Fruit fly (Drosophila melanogaster) whole organism, embryonic: Measurements from ENCODE around the gene CG31807.

Experiments
- Abd-B ChIP-seq: fragments of 200-800 bp; sonication (Bioruptor generic); optimal IDR thresholded peaks from 2 replicates; lab custom pipeline; 2018; ENCODE audit warnings: missing biosample characterization, mild to moderate bottlenecking, missing genetic modification characterization, moderate library complexity
- CG10209 ChIP-seq: fragments of 200-800 bp; sonication (Bioruptor generic); optimal IDR thresholded peaks from 3 replicates; lab custom pipeline; 2017; ENCODE audit warnings: missing biosample characterization, mild to moderate bottlenecking, missing genetic modification characterization, missing genetic modification reagents
- CG10431 ChIP-seq: fragments of 200-800 bp; sonication (Bioruptor generic); optimal IDR thresholded peaks from 3 replicates; lab custom pipeline; 2018; ENCODE audit warnings: missing biosample characterization, mild to moderate bottlenecking, missing genetic modification characterization
- CG11456 ChIP-seq: fragments of 200-800 bp; sonication (Bioruptor generic); IDR thresholded peaks from 3 replicates; pipeline ENCODE4 v1.3.6; 2022; ENCODE audit warnings: missing biosample characterization, missing genetic modification characterization
- CG12071 ChIP-seq: fragments of 200-800 bp; sonication (Bioruptor generic); optimal IDR thresholded peaks from 3 replicates; lab custom pipeline; 2018; ENCODE audit warnings: missing biosample characterization, mild to moderate bottlenecking, missing genetic modification characterization
- CG12659 ChIP-seq: fragments of 200-800 bp; sonication (Bioruptor generic); optimal IDR thresholded peaks from 3 replicates; lab custom pipeline; 2017; ENCODE audit warnings: mild to moderate bottlenecking, missing biosample characterization, missing genetic modification reagents, missing genetic modification characterization
- CG12744 ChIP-seq: fragments of 200-800 bp; sonication (Bioruptor generic); optimal IDR thresholded peaks from 2 replicates; lab custom pipeline; 2016; ENCODE audit warnings: missing biosample characterization, missing genetic modification characterization
- CG15073 ChIP-seq: fragments of 200-800 bp; sonication (Bioruptor generic); optimal IDR thresholded peaks from 2 replicates; lab custom pipeline; 2016; ENCODE audit warnings: missing biosample characterization, missing genetic modification characterization
- CG15601 ChIP-seq: fragments of 200-800 bp; sonication (Bioruptor generic); optimal IDR thresholded peaks from 3 replicates; lab custom pipeline; 2019; ENCODE audit warnings: missing biosample characterization, mild to moderate bottlenecking, missing genetic modification characterization, moderate library complexity
- CG17186 ChIP-seq: fragments of 200-800 bp; sonication (Bioruptor generic); optimal IDR thresholded peaks from 3 replicates; lab custom pipeline; 2017; ENCODE audit warnings: missing biosample characterization, missing genetic modification reagents, missing genetic modification characterization
- CG17385 ChIP-seq: fragments of 200-800 bp; sonication (Bioruptor generic); optimal IDR thresholded peaks from 3 replicates; lab custom pipeline; 2018; ENCODE audit warnings: missing biosample characterization, mild to moderate bottlenecking, missing genetic modification characterization
- CG18262 ChIP-seq: fragments of 200-800 bp; optimal IDR thresholded peaks from 3 replicates; lab custom pipeline; 2019; ENCODE audit warnings: missing biosample characterization, mild to moderate bottlenecking, missing genetic modification characterization, moderate library complexity
- CG34376 ChIP-seq: fragments of 200-800 bp; sonication (Bioruptor generic); optimal IDR thresholded peaks from 2 replicates; lab custom pipeline; 2018; ENCODE audit warnings: missing biosample characterization, mild to moderate bottlenecking, missing genetic modification characterization
- CG3847 ChIP-seq: fragments of 200-800 bp; sonication (Bioruptor generic); IDR thresholded peaks from 2 replicates; pipeline ENCODE4 v1.3.6; 2022; ENCODE audit warnings: missing biosample characterization, missing genetic modification characterization
- CG42726 ChIP-seq: fragments of 200-800 bp; sonication (Bioruptor generic); IDR thresholded peaks from 2 replicates; pipeline ENCODE4 v1.3.6; 2022; ENCODE audit warnings: missing biosample characterization, missing genetic modification characterization; ENCODE audit not compliant: partially characterized antibody
- CG6654 ChIP-seq: fragments of 200-800 bp; sonication (Bioruptor generic); optimal IDR thresholded peaks from 2 replicates; lab custom pipeline; 2017; ENCODE audit warnings: missing biosample characterization, mild to moderate bottlenecking, missing genetic modification characterization
- CG6689 ChIP-seq: fragments of 200-800 bp; sonication (Bioruptor generic); IDR thresholded peaks from 2 replicates; pipeline ENCODE4 v1.3.6; 2022; ENCODE audit warnings: missing biosample characterization, missing genetic modification characterization
- CG7357 ChIP-seq: fragments of 200-800 bp; sonication (Bioruptor generic); IDR thresholded peaks from 3 replicates; pipeline ENCODE4 v1.3.6; 2022; ENCODE audit warnings: missing biosample characterization, missing genetic modification characterization
- CG7963 ChIP-seq: fragments of 200-800 bp; sonication (Bioruptor generic); IDR thresholded peaks from 3 replicates; pipeline ENCODE4 v1.3.6; 2022; ENCODE audit warnings: missing biosample characterization, missing genetic modification characterization; ENCODE audit not compliant: partially characterized antibody
- CG8388 ChIP-seq: fragments of 200-800 bp; sonication (Bioruptor generic); optimal IDR thresholded peaks from 2 replicates; lab custom pipeline; 2019; ENCODE audit warnings: missing biosample characterization, mild to moderate bottlenecking, missing genetic modification characterization, moderate library complexity
- CoRest ChIP-seq: fragments of 200-800 bp; sonication (Bioruptor generic); optimal IDR thresholded peaks from 3 replicates; lab custom pipeline; 2018; ENCODE audit warnings: missing biosample characterization, mild to moderate bottlenecking, missing genetic modification characterization, moderate library complexity
- Dbx ChIP-seq: fragments of 200-800 bp; sonication (Bioruptor generic); IDR thresholded peaks from 3 replicates; pipeline ENCODE4 v1.3.6; 2022; ENCODE audit warnings: missing biosample characterization, missing genetic modification characterization
- Eip74EF ChIP-seq, 2 experiments: fragments of 200-800 bp in 1 of 2; fragments of >200 bp in 1 of 2; sonication (Bioruptor generic) in 1 of 2; optimal IDR thresholded peaks; 2 replicates each; lab custom pipeline; 2017 to 2019; ENCODE audit warnings: missing biosample characterization in 2 of 2, missing genetic modification characterization in 2 of 2, mild to moderate bottlenecking in 1 of 2, moderate library complexity in 1 of 2
- Fer3 ChIP-seq: fragments of 200-800 bp; sonication (Bioruptor generic); optimal IDR thresholded peaks from 2 replicates; lab custom pipeline; 2018; ENCODE audit warnings: missing biosample characterization, mild to moderate bottlenecking, missing genetic modification characterization, moderate library complexity
- HHEX ChIP-seq: fragments of 200-800 bp; sonication (Bioruptor generic); optimal IDR thresholded peaks from 3 replicates; lab custom pipeline; 2017; ENCODE audit warnings: missing biosample characterization, mild to moderate bottlenecking, missing genetic modification characterization, missing genetic modification reagents
- Hsf ChIP-seq: fragments of 200-800 bp; sonication (Bioruptor generic); optimal IDR thresholded peaks from 3 replicates; lab custom pipeline; 2016; ENCODE audit warnings: missing biosample characterization, missing genetic modification characterization
- Kr ChIP-seq: fragments of 200-800 bp; sonication (Bioruptor generic); optimal IDR thresholded peaks from 2 replicates; lab custom pipeline; 2017; ENCODE audit warnings: missing biosample characterization, mild to moderate bottlenecking, missing genetic modification characterization
- Myb ChIP-seq: fragments of 200-800 bp; sonication (Bioruptor generic); optimal IDR thresholded peaks from 2 replicates; lab custom pipeline; 2016; ENCODE audit warnings: missing biosample characterization, missing genetic modification characterization
- NFAT ChIP-seq: fragments of 200-800 bp; sonication (Bioruptor generic); IDR thresholded peaks from 2 replicates; pipeline ENCODE4 v1.3.6; 2022; ENCODE audit warnings: missing biosample characterization, missing genetic modification characterization
- Oli ChIP-seq: fragments of 200-800 bp; sonication (Bioruptor generic); optimal IDR thresholded peaks from 2 replicates; lab custom pipeline; 2018; ENCODE audit warnings: missing biosample characterization, mild to moderate bottlenecking, missing genetic modification characterization, moderate library complexity
- Optix ChIP-seq: fragments of 200-800 bp; sonication (Bioruptor generic); IDR thresholded peaks from 3 replicates; pipeline ENCODE4 v1.3.6; 2022; ENCODE audit warnings: missing biosample characterization, missing genetic modification characterization
- Pdp1 ChIP-seq, 2 experiments: fragments of 200-800 bp; sonication (Bioruptor generic); optimal IDR thresholded peaks; 3 replicates each; lab custom pipeline; 2016; ENCODE audit warnings: missing biosample characterization in 2 of 2, missing genetic modification characterization in 2 of 2, mild to moderate bottlenecking in 1 of 2, moderate library complexity in 1 of 2
- Tbp ChIP-seq: fragments of >200 bp; optimal IDR thresholded peaks from 2 replicates; lab custom pipeline; 2018; ENCODE audit warnings: missing biosample characterization, missing genetic modification characterization
- Xbp1 ChIP-seq: fragments of 200-800 bp; sonication (Bioruptor generic); optimal IDR thresholded peaks from 3 replicates; lab custom pipeline; 2016; ENCODE audit warnings: missing biosample characterization, mild to moderate bottlenecking, missing genetic modification characterization
- ac ChIP-seq: fragments of 200-800 bp; sonication (Bioruptor generic); optimal IDR thresholded peaks from 3 replicates; lab custom pipeline; 2017; ENCODE audit warnings: missing biosample characterization, mild to moderate bottlenecking, missing genetic modification characterization
- ase ChIP-seq: fragments of 200-800 bp; sonication (Bioruptor generic); IDR thresholded peaks from 3 replicates; pipeline ENCODE4 v1.3.6; 2022; ENCODE audit warnings: missing biosample characterization, missing genetic modification characterization
- bbx ChIP-seq: fragments of 200-800 bp; sonication (Bioruptor generic); IDR thresholded peaks from 2 replicates; pipeline ENCODE4 v1.3.6; 2022; ENCODE audit warnings: missing biosample characterization, missing genetic modification characterization; ENCODE audit not compliant: partially characterized antibody
- chif ChIP-seq, 2 experiments: fragments of 200-800 bp; sonication (Bioruptor generic); optimal IDR thresholded peaks; 3 replicates each; lab custom pipeline; 2016; ENCODE audit warnings: missing biosample characterization in 2 of 2, missing genetic modification characterization in 2 of 2
- dpn ChIP-seq, 2 experiments: fragments of 200-800 bp; sonication (Bioruptor generic); optimal IDR thresholded peaks; 3 replicates each; lab custom pipeline; 2016; ENCODE audit warnings: missing biosample characterization in 2 of 2, missing genetic modification characterization in 2 of 2
- emc ChIP-seq: fragments of 200-800 bp; sonication (Bioruptor generic); optimal IDR thresholded peaks from 2 replicates; lab custom pipeline; 2016; ENCODE audit warnings: missing biosample characterization, missing genetic modification characterization
- ems ChIP-seq: fragments of 200-800 bp; sonication (Bioruptor generic); optimal IDR thresholded peaks from 3 replicates; lab custom pipeline; 2016; ENCODE audit warnings: missing biosample characterization, missing genetic modification characterization
- lilli ChIP-seq: fragments of 200-800 bp; sonication (Bioruptor generic); optimal IDR thresholded peaks from 3 replicates; lab custom pipeline; 2016; ENCODE audit warnings: missing biosample characterization, missing genetic modification characterization
- lov ChIP-seq, 2 experiments: fragments of 200-800 bp in 1 of 2; fragments of >200 bp in 1 of 2; sonication (Bioruptor generic) in 1 of 2; IDR thresholded peaks in 1 of 2; optimal IDR thresholded peaks in 1 of 2; 2 replicates in 1 of 2; 3 replicates in 1 of 2; pipeline versions ENCODE4 v1.3.6 to Lab custom; 2017 to 2022; ENCODE audit warnings: missing biosample characterization in 1 of 2, missing genetic modification characterization in 1 of 2
- mld ChIP-seq: fragments of 200-800 bp; sonication (Bioruptor generic); IDR thresholded peaks from 3 replicates; pipeline ENCODE4 v1.3.6; 2022; ENCODE audit warnings: missing biosample characterization, missing genetic modification characterization; ENCODE audit not compliant: partially characterized antibody
- nmo ChIP-seq: fragments of 200-800 bp; sonication (Bioruptor generic); optimal IDR thresholded peaks from 2 replicates; lab custom pipeline; 2018; ENCODE audit warnings: missing biosample characterization, mild to moderate bottlenecking, missing genetic modification characterization, moderate library complexity
- nom ChIP-seq: fragments of 200-800 bp; sonication (Bioruptor generic); optimal IDR thresholded peaks from 2 replicates; lab custom pipeline; 2017; ENCODE audit warnings: missing biosample characterization, missing genetic modification characterization, mild to moderate bottlenecking, moderate library complexity, missing genetic modification reagents
- oc ChIP-seq: fragments of 200-800 bp; sonication (Bioruptor generic); optimal IDR thresholded peaks from 2 replicates; lab custom pipeline; 2018; ENCODE audit warnings: missing biosample characterization, mild to moderate bottlenecking, missing genetic modification characterization, moderate library complexity
- sens-2 ChIP-seq: fragments of 200-800 bp; sonication (Bioruptor generic); IDR thresholded peaks from 2 replicates; pipeline ENCODE4 v1.3.6; 2022; ENCODE audit warnings: missing biosample characterization, missing genetic modification characterization
- slp2 ChIP-seq: fragments of 200-800 bp; sonication (Bioruptor generic); optimal IDR thresholded peaks from 2 replicates; lab custom pipeline; 2016; ENCODE audit warnings: missing biosample characterization, missing genetic modification characterization
- sob ChIP-seq: fragments of 200-800 bp; sonication (Bioruptor generic); IDR thresholded peaks from 2 replicates; pipeline ENCODE4 v1.3.6; 2022; ENCODE audit warnings: missing biosample characterization, missing genetic modification characterization

The CG31807 gene

dm6 chr2L:16647773-16648172 is 36.0 kb downstream of the CG31807 start (continued):
- TF ChIP-seq emc (GFP tag; lab: Kevin White, UChicago), result no peak
- TF ChIP-seq CG11456 (GFP tag; lab: Robert Waterston, UW), result no peak
- TF ChIP-seq Dbx (GFP tag; lab: Robert Waterston, UW), result peak; percentile 60
- no peak for TF ChIP-seq Optix
- peak; percentile 25 for TF ChIP-seq CG12071 (GFP tag; lab: Kevin White, UChicago)
- peak; percentile 40 for TF ChIP-seq CG12659
- no peak for TF ChIP-seq Eip74EF (GFP tag; optimal IDR thresholded peaks at IDR 0.05; lab: Kevin White, UChicago)
- no peak for TF ChIP-seq NFAT (GFP tag; lab: Robert Waterston, UW)
- no peak for TF ChIP-seq bbx (GFP tag; lab: Robert Waterston, UW)
- TF ChIP-seq slp2 (GFP tag; lab: Kevin White, UChicago), result no peak
- no peak for TF ChIP-seq Myb (GFP tag; lab: Kevin White, UChicago)
- TF ChIP-seq CG6654 (GFP tag; lab: Kevin White, UChicago), result no peak
- peak; percentile 51 for TF ChIP-seq Oli (tag; lab: Kevin White, UChicago)
- TF ChIP-seq CG18262 (tag; lab: Kevin White, UChicago), result peak; percentile 39
- no peak for TF ChIP-seq CG42726 (GFP tag; lab: Robert Waterston, UW)
- TF ChIP-seq Xbp1 (GFP tag; lab: Kevin White, UChicago), result peak; percentile 47
- TF ChIP-seq oc, result no peak
- TF ChIP-seq sens-2 (GFP tag; lab: Robert Waterston, UW), result no peak
- TF ChIP-seq CG8388 (GFP tag; lab: Kevin White, UChicago), result peak; percentile 21
- TF ChIP-seq HHEX (GFP tag; lab: Kevin White, UChicago), result peak; percentile 57
- no peak for TF ChIP-seq mld
- peak; percentile 7 for TF ChIP-seq CG34376
- TF ChIP-seq nom (GFP tag; lab: Kevin White, UChicago), result no peak
- no peak for TF ChIP-seq Kr
- peak; percentile 51 for TF ChIP-seq CG3847 (GFP tag; lab: Robert Waterston, UW)
- TF ChIP-seq CoRest, result peak; percentile 42
- no peak for TF ChIP-seq Tbp (GFP tag; lab: Kevin White, UChicago)
- peak; percentile 60 for TF ChIP-seq Fer3 (tag; lab: Kevin White, UChicago)
- TF ChIP-seq sob (GFP tag; lab: Robert Waterston, UW), result peak; percentile 63
- peak; percentile 32 for TF ChIP-seq CG17385 (GFP tag; lab: Kevin White, UChicago)
- TF ChIP-seq ase, result no peak
- TF ChIP-seq lilli (GFP tag; lab: Kevin White, UChicago), result peak; percentile 50
- no peak for TF ChIP-seq CG12744
- TF ChIP-seq CG6689 (GFP tag; lab: Robert Waterston, UW), result peak; percentile 58; the same call in 1 of the 2 replicates
- TF ChIP-seq Hsf (GFP tag; lab: Kevin White, UChicago), result peak; percentile 16
- no peak for TF ChIP-seq CG17186
- TF ChIP-seq chif (GFP tag; optimal IDR thresholded peaks at IDR 0.05; lab: Kevin White, UChicago), result peak in 1 of 2 experiments; percentile 21
- no peak for TF ChIP-seq CG7963 (GFP tag; lab: Robert Waterston, UW)
- no peak for TF ChIP-seq lov (optimal IDR thresholded peaks at IDR 0.05; lab: Kevin White, UChicago)
- TF ChIP-seq lov (GFP tag; IDR thresholded peaks at IDR 0.05; lab: Robert Waterston, UW), result no peak
- no peak for TF ChIP-seq CG7357 (GFP tag; lab: Robert Waterston, UW)
- no peak for TF ChIP-seq CG15601 (tag; lab: Kevin White, UChicago)
- TF ChIP-seq CG15073 (GFP tag; lab: Kevin White, UChicago), result no peak
- peak; percentile 2 to 11 for TF ChIP-seq Pdp1 (GFP tag; optimal IDR thresholded peaks at IDR 0.05; lab: Kevin White, UChicago)
- no peak for TF ChIP-seq Abd-B (GFP tag; lab: Kevin White, UChicago)
- peak in 1 of 2 experiments; percentile 24 for TF ChIP-seq dpn (GFP tag; optimal IDR thresholded peaks at IDR 0.05; lab: Kevin White, UChicago)
- TF ChIP-seq CG10431 (GFP tag; lab: Kevin White, UChicago), result no peak
- TF ChIP-seq ac, result no peak
- TF ChIP-seq CG10209, result peak; percentile 49
- TF ChIP-seq ems (GFP tag; lab: Kevin White, UChicago), result peak; percentile 27
- peak; percentile 32 for TF ChIP-seq nmo (GFP tag; lab: Kevin White, UChicago)
